Worm (Caenorhabditis elegans) whole organism, L1 larva: Measurements from ENCODE around the gene clec-214.

ENCODE experiments used
- dpl-1 ChIP-seq, 3 experiments: fragments of 150-350 bp in 2 of 3; sonication (generic microtip) in 1 of 3; optimal IDR thresholded peaks; 2 replicates each; lab custom pipeline; 2014 to 2017; ENCODE audit warnings: missing biosample characterization in 3 of 3, missing genetic modification characterization in 3 of 3, missing genetic modification reagents in 3 of 3
- fkh-8 ChIP-seq: sonication (generic microtip); optimal IDR thresholded peaks from 2 replicates; lab custom pipeline; 2016; ENCODE audit warnings: mild to moderate bottlenecking, missing genetic modification characterization, missing compliant biosample characterization
- grh-1 ChIP-seq: fragments of 200-800 bp; sonication (Bioruptor generic); IDR thresholded peaks from 2 replicates; pipeline ENCODE4 v1.3.6; 2022; ENCODE audit warnings: missing genetic modification reagents, missing genetic modification characterization, missing compliant biosample characterization
- lin-35 ChIP-seq, 2 experiments: fragments of 150-350 bp; optimal IDR thresholded peaks; 2 replicates each; lab custom pipeline; 2014; ENCODE audit warnings: missing biosample characterization in 2 of 2, missing genetic modification characterization in 2 of 2, missing genetic modification reagents in 2 of 2
- lir-3 ChIP-seq: sonication (generic microtip); optimal IDR thresholded peaks from 2 replicates; lab custom pipeline; 2016; ENCODE audit warnings: mild to moderate bottlenecking, missing genetic modification characterization, moderate library complexity, missing compliant biosample characterization; ENCODE audit not compliant: poor library complexity
- unc-30 ChIP-seq: sonication (generic microtip); optimal IDR thresholded peaks from 2 replicates; lab custom pipeline; 2017; ENCODE audit warnings: missing biosample characterization, missing genetic modification characterization
- ztf-11 ChIP-seq, 2 experiments: sonication (generic microtip); optimal IDR thresholded peaks; 2 replicates each; lab custom pipeline; 2016 to 2017; ENCODE audit warnings: missing genetic modification characterization in 2 of 2, missing biosample characterization in 1 of 2, missing compliant biosample characterization in 1 of 2

DNA sequence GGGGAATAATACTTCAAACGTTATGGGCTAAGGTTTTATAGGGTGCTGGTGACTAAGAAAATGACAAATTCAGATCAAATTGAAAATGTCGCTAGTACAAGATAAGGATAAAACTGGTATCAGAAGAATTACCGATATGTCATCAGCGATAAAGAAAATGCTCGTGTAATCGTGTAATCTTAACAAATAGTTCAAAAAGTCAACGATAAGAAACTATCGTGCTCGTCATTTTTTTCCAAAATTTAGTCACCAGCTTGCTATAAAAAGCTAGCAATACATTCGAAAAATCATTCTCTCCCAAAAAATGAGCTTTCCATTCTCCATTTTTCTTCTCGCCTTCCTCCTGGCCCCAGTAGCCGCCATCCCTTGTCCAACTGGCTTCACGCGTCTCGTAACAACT is 27.6 kb downstream of the clec-214 start, which contains the start of gene clec-45:
- no peak for TF ChIP-seq ztf-11 (tag; optimal IDR thresholded peaks at IDR 0.05; lab: Kevin White, UChicago)
- TF ChIP-seq lin-35 (GFP tag; optimal IDR thresholded peaks at IDR 0.05; lab: Kevin White, UChicago): no peak
- TF ChIP-seq grh-1 (GFP tag; lab: Robert Waterston, UW): no peak
- TF ChIP-seq lir-3 (tag; lab: Kevin White, UChicago): no peak
- no peak for TF ChIP-seq fkh-8
- TF ChIP-seq dpl-1 (GFP tag; optimal IDR thresholded peaks at IDR 0.05; lab: Kevin White, UChicago): no peak
- TF ChIP-seq unc-30 (tag; lab: Kevin White, UChicago): no peak
